Fruit fly (Drosophila melanogaster) whole organism: ENCODE results near the gene CG17650.

ENCODE experiments used
- CG8478 ChIP-seq: fragments of >200 bp; optimal IDR thresholded peaks from 2 replicates; lab custom pipeline; 2018; ENCODE audit warnings: inconsistent platforms
- Dll ChIP-seq: fragments of >200 bp; optimal IDR thresholded peaks from 2 replicates; lab custom pipeline; 2017
- EcR ChIP-seq, 2 experiments: fragments of >200 bp; optimal IDR thresholded peaks; 2 replicates each; lab custom pipeline; 2017; ENCODE audit warnings: missing biosample characterization in 2 of 2, missing genetic modification characterization in 2 of 2, missing genetic modification reagents in 2 of 2
- pan ChIP-seq: fragments of >200 bp; optimal IDR thresholded peaks from 2 replicates; lab custom pipeline; 2017
- psq ChIP-seq: fragments of >200 bp; optimal IDR thresholded peaks from 2 replicates; lab custom pipeline; 2017
- usp ChIP-seq: fragments of >200 bp; optimal IDR thresholded peaks from 2 replicates; lab custom pipeline; 2017; ENCODE audit warnings: missing biosample characterization, missing genetic modification characterization, mixed read lengths

DNA sequence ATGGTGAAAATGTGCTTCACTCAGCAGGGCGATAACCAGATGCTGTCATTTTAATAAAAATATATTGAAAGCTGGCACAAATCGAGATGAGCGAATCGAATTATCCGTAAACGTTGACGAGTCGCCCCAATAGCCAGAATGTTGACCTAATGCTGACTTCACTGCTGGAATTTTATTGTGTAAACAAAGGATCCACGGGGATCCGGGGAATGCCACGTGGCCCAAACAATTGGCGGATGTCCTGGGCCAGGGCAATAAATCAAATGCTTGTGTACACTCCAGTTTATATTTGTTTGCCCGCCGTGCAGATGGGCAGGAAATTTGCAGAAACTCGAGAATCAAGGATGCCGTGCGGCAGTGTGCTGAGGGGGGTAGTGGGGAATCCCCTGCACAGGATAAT lies 29.0 kb upstream of the CG17650 start:
- TF ChIP-seq psq (lab: Kevin White, UChicago) (no peak), EcR (GFP tag; optimal IDR thresholded peaks at IDR 0.05; lab: Kevin White, UChicago) (no peak), Dll (lab: Kevin White, UChicago) (no peak), CG8478 (lab: Kevin White, UChicago) (no peak), usp (no peak), pan (lab: Kevin White, UChicago) (no peak)
